Worm (Caenorhabditis elegans) whole organism, L4 larva: ENCODE data around the gene F12E12.6.

Experiments used
- F49E8.2 ChIP-seq: sonication (generic microtip); optimal IDR thresholded peaks from 2 replicates; lab custom pipeline; 2016; ENCODE audit warnings: missing compliant biosample characterization, mild to moderate bottlenecking, missing genetic modification characterization, borderline replicate concordance
- T26A8.4 ChIP-seq: fragments of 200-800 bp; sonication (Bioruptor generic); IDR thresholded peaks from 2 replicates; pipeline ENCODE4 v1.3.6; 2022; ENCODE audit warnings: missing genetic modification characterization, missing compliant biosample characterization
- Y75B8A.6 ChIP-seq: fragments of 200-800 bp; sonication (Bioruptor generic); IDR thresholded peaks from 2 replicates; pipeline ENCODE4 v1.3.6; 2022; ENCODE audit warnings: missing genetic modification reagents, missing genetic modification characterization, missing compliant biosample characterization
- aha-1 ChIP-seq: fragments of 150-350 bp; peaks from one replicate; lab custom pipeline; 2014; ENCODE audit warnings: missing biosample characterization, missing genetic modification characterization
- ama-1 ChIP-seq: fragments of 150-350 bp; optimal IDR thresholded peaks from 2 replicates; lab custom pipeline; 2014; ENCODE audit warnings: inconsistent platforms, mixed read lengths
- attf-4 ChIP-seq: sonication (generic microtip); optimal IDR thresholded peaks from 3 replicates; lab custom pipeline; 2017; ENCODE audit warnings: missing biosample characterization, missing genetic modification characterization
- ceh-82 ChIP-seq: sonication (generic microtip); optimal IDR thresholded peaks from 2 replicates; lab custom pipeline; 2017; ENCODE audit warnings: missing biosample characterization, missing genetic modification characterization
- daf-19 ChIP-seq: fragments of 200-800 bp; sonication (Bioruptor generic); conservative IDR thresholded peaks from 2 replicates; pipeline ENCODE4 v1.3.6; 2022; ENCODE audit warnings: missing genetic modification characterization, missing compliant biosample characterization
- dmd-9 ChIP-seq: fragments of 200-800 bp; sonication (Bioruptor generic); IDR thresholded peaks from 2 replicates; pipeline ENCODE4 v1.3.6; 2022; ENCODE audit warnings: missing genetic modification reagents, missing genetic modification characterization, missing compliant biosample characterization
- dpl-1 ChIP-seq: fragments of 150-350 bp; optimal IDR thresholded peaks from 2 replicates; lab custom pipeline; 2014; ENCODE audit warnings: missing biosample characterization, missing genetic modification reagents, missing genetic modification characterization
- fos-1 ChIP-seq: fragments of 150-350 bp; optimal IDR thresholded peaks from 2 replicates; lab custom pipeline; 2014; ENCODE audit warnings: missing biosample characterization, missing genetic modification characterization
- gei-8 ChIP-seq: fragments of 200-800 bp; sonication (Bioruptor generic); optimal IDR thresholded peaks from 2 replicates; lab custom pipeline; 2018; ENCODE audit warnings: mild to moderate bottlenecking, missing genetic modification characterization, missing compliant biosample characterization
- hlh-11 ChIP-seq: fragments of 200-800 bp; sonication (Bioruptor generic); optimal IDR thresholded peaks from 2 replicates; lab custom pipeline; 2018; ENCODE audit warnings: mild to moderate bottlenecking, missing genetic modification characterization, missing compliant biosample characterization
- madf-9 ChIP-seq: fragments of 200-800 bp; sonication (Bioruptor generic); conservative IDR thresholded peaks from 2 replicates; pipeline ENCODE4 v1.3.6; 2022; ENCODE audit warnings: missing genetic modification reagents, missing genetic modification characterization, missing compliant biosample characterization
- mep-1 ChIP-seq: fragments of 150-350 bp; sonication (generic microtip); optimal IDR thresholded peaks from 3 replicates; lab custom pipeline; 2014; ENCODE audit warnings: missing biosample characterization, missing genetic modification characterization
- mes-2 ChIP-seq: sonication (generic microtip); optimal IDR thresholded peaks from 2 replicates; lab custom pipeline; 2016; ENCODE audit warnings: missing genotype, mild to moderate bottlenecking, missing genetic modification characterization, missing compliant biosample characterization; ENCODE audit not compliant: poor library complexity, severe bottlenecking
- nhr-10 ChIP-seq: fragments of 150-350 bp; optimal IDR thresholded peaks from 2 replicates; lab custom pipeline; 2014; ENCODE audit warnings: missing biosample characterization, missing genetic modification characterization
- nhr-102 ChIP-seq: sonication (generic microtip); optimal IDR thresholded peaks from 2 replicates; lab custom pipeline; 2016; ENCODE audit warnings: mild to moderate bottlenecking, missing genetic modification characterization, moderate library complexity, missing compliant biosample characterization
- nhr-237 ChIP-seq: sonication (generic microtip); optimal IDR thresholded peaks from 2 replicates; lab custom pipeline; 2017; ENCODE audit warnings: missing biosample characterization, missing genetic modification characterization
- nhr-42 ChIP-seq: fragments of 200-800 bp; sonication (Bioruptor generic); IDR thresholded peaks from 2 replicates; pipeline ENCODE4 v1.3.6; 2022; ENCODE audit warnings: missing genetic modification characterization, missing compliant biosample characterization
- nhr-48 ChIP-seq: sonication (generic microtip); optimal IDR thresholded peaks from 2 replicates; lab custom pipeline; 2016; ENCODE audit warnings: mild to moderate bottlenecking, missing genetic modification characterization, missing compliant biosample characterization
- pqm-1 ChIP-seq: sonication (generic microtip); optimal IDR thresholded peaks from 2 replicates; lab custom pipeline; 2017; ENCODE audit warnings: missing biosample characterization, missing genetic modification characterization
- rbr-2 ChIP-seq: sonication (generic microtip); optimal IDR thresholded peaks from 2 replicates; lab custom pipeline; 2016; ENCODE audit warnings: missing genotype, missing genetic modification characterization, missing compliant biosample characterization
- sdz-12 ChIP-seq: fragments of 200-800 bp; sonication (Bioruptor generic); optimal IDR thresholded peaks from 2 replicates; lab custom pipeline; 2018; ENCODE audit warnings: mild to moderate bottlenecking, missing genetic modification characterization, missing compliant biosample characterization
- skn-1 ChIP-seq: fragments of 150-350 bp; optimal IDR thresholded peaks from 2 replicates; lab custom pipeline; 2014; ENCODE audit warnings: missing biosample characterization, missing genetic modification characterization
- snpc-4 ChIP-seq: fragments of 150-350 bp; optimal IDR thresholded peaks from 2 replicates; lab custom pipeline; 2014; ENCODE audit warnings: missing biosample characterization, missing genetic modification characterization
- spr-3 ChIP-seq: fragments of 200-800 bp; sonication (Bioruptor generic); optimal IDR thresholded peaks from 2 replicates; lab custom pipeline; 2018; ENCODE audit warnings: mild to moderate bottlenecking, missing genetic modification characterization, missing compliant biosample characterization
- unc-62 ChIP-seq, 3 experiments: fragments of 150-350 bp in 1 of 3; sonication (generic microtip); optimal IDR thresholded peaks in 2 of 3; peaks in 1 of 3; 1 replicate in 1 of 3; 2 replicates in 2 of 3; lab custom pipeline; 2014 to 2017; ENCODE audit warnings: missing biosample characterization in 3 of 3, missing genetic modification characterization in 3 of 3, missing genetic modification reagents in 3 of 3, missing genotype in 1 of 3
- zip-11 ChIP-seq: fragments of 200-800 bp; sonication (Bioruptor generic); IDR thresholded peaks from 2 replicates; pipeline ENCODE4 v1.3.6; 2022; ENCODE audit warnings: missing genetic modification characterization, missing compliant biosample characterization
- ztf-7 ChIP-seq: fragments of 150-350 bp; optimal IDR thresholded peaks from 2 replicates; lab custom pipeline; 2014; ENCODE audit warnings: missing biosample characterization, missing genetic modification characterization

Gene F12E12.6

DNA sequence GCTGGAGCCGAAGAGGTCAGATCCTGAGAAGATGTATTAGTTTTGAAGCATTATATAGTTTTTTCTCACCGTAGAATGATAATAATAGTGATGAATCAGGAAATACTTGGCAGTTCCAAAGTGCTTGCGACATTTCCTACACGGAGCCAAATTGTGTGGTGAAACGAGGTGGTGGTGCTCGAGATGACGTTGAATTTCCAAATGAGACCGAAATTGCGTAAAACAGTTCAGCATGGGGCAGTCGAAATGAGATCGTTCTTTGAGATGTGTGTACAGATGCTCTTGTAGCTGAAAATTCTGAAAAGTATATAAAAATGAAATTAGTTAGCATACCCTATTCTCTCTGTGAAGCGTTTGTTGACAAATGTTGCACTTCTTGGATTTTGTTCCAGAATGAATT, 8.7 kb downstream of the F12E12.6 start, which contains the start of gene C46E10.8:
C46E10.8 (minus strand) TSS at position 101 of the 400 bp plus-strand sequence.
- TF ChIP-seq unc-62 (GFP tag; optimal IDR thresholded peaks at IDR 0.05 in 1 of 2; lab: Kevin White, UChicago): peak in 1 of 2 experiments; percentile 28
- TF ChIP-seq unc-62 (tag; optimal IDR thresholded peaks at IDR 0.05; lab: Kevin White, UChicago): no peak
- TF ChIP-seq nhr-237: no peak
- TF ChIP-seq fos-1 (tag; lab: Kevin White, UChicago): no peak

DNA sequence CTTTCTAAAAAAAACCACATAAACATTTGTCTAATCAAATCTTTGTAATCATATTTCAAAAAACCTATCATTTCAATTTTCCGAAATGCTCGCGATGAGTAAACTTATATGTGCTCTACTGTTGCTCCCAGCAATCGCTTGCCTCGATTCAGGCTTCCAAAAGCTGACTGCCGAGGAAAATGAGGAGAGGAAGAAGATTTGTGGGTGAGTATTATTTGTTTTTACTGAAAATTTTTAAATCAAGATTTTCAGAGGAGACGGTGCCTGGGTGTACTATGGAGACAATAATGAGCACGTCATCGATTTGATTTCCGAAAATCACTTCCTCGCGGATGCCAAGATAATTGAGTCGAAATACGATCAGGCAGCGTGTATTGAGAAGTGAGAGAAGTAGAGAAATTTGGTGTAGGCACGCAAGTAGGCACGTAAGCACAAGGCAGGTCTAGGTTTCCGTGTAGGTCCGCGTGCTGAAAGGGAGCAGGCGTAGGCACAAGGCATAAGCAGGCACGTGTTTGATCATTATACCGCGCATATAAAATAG, 12.5 kb downstream of the F12E12.6 start, which contains the start of gene C46E10.1:
C46E10.1 (plus strand) TSS at position 51 of the 541 bp plus-strand sequence.
- TF ChIP-seq nhr-10 (tag; lab: Kevin White, UChicago) (no peak), aha-1 (tag; lab: Kevin White, UChicago) (peak; percentile 90)

DNA sequence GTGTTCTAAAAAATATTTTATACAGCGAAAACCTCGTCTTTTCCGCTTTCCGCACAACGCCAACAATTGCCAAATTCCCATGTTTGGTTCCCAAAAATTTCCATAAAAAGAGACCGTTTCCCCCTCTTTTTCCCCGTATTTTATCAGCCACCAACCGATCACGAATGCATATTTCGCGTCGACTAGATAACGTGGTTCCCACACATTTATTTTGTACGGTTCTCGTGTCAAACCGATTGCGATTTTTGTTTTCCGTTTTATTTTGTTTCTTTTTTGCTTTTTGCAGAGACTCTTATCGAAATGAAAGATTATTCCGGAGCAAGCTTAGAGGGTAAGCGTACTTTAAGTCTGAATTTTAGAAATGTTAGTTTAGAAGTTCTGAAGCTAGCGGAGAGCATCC, 15.7 kb downstream of the F12E12.6 start, which contains the start of gene C46E10.3:
C46E10.3 (plus strand) TSS at position 301 of the 400 bp plus-strand sequence.
- no peak for TF ChIP-seq skn-1 (tag; lab: Kevin White, UChicago)
- no peak for TF ChIP-seq attf-4 (tag; lab: Kevin White, UChicago)
- TF ChIP-seq nhr-42 (GFP tag; lab: Robert Waterston, UW): no peak
- TF ChIP-seq ama-1 (lab: Kevin White, UChicago): no peak
- no peak for TF ChIP-seq rbr-2
- TF ChIP-seq daf-19: no peak
- no peak for TF ChIP-seq F49E8.2
- TF ChIP-seq nhr-48: no peak

DNA sequence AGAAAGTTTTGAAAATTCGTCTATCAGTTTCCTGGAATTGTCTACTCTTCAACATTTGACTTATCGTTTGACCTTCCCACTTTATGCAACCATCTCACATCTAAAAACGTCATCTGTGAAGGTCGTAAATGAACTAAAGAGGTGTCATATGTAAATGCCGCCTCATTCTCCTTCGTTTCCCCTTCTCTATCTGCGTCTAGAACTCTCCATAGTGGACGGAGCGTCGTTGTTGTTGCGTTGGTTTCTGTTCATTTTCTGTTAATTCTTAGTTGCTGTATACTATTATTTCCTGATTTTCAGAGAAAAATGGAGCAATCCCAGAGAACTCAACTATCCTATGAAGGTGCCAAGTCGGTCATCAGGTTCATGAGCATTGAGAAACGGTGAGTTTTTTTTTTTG, 19.8 kb downstream of the F12E12.6 start, which contains the start of gene fbxc-52:
fbxc-52 (plus strand) TSS at position 301 of the 400 bp plus-strand sequence.
- TF ChIP-seq mes-2 (tag; lab: Kevin White, UChicago) (no peak), T26A8.4 (GFP tag; lab: Robert Waterston, UW) (no peak)

DNA sequence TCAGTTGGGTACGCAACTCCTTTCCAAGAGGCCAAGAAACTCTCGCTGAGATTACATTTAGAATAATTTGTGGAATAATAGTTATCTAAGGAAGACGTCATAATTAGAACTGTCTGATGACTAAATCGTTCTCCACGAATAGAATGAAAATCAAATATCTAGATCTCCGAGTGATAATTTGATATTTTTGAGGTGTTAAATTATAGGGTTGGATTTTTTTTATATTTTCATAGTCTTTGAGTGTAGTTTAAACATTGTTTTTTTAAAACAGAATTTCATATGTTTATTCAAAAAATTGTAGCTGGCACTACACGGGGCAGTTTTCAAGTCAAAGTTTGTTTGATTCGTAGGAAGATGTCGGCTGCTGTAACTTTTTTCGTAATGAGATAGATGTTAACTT, 20.3 kb downstream of the F12E12.6 start, which contains the start of gene srh-99:
srh-99 (minus strand) TSS at position 101 of the 400 bp plus-strand sequence.
- TF ChIP-seq skn-1 (tag; lab: Kevin White, UChicago): no peak
- TF ChIP-seq ama-1 (lab: Kevin White, UChicago): no peak
- no peak for TF ChIP-seq sdz-12 (GFP tag; lab: Kevin White, UChicago)
- no peak for TF ChIP-seq gei-8
- no peak for TF ChIP-seq hlh-11 (tag; lab: Kevin White, UChicago)
- no peak for TF ChIP-seq ztf-7
- no peak for TF ChIP-seq dmd-9 (GFP tag; lab: Robert Waterston, UW)
- TF ChIP-seq mep-1 (tag; lab: Kevin White, UChicago): no peak
- TF ChIP-seq Y75B8A.6 (GFP tag; lab: Robert Waterston, UW): no peak
- TF ChIP-seq dpl-1 (GFP tag; lab: Kevin White, UChicago): no peak
- TF ChIP-seq nhr-102: no peak
- TF ChIP-seq madf-9 (GFP tag; lab: Robert Waterston, UW): no peak
- no peak for TF ChIP-seq daf-19
- TF ChIP-seq spr-3 (GFP tag; lab: Kevin White, UChicago): no peak
- TF ChIP-seq, all 104 proteins: peak for 0

DNA sequence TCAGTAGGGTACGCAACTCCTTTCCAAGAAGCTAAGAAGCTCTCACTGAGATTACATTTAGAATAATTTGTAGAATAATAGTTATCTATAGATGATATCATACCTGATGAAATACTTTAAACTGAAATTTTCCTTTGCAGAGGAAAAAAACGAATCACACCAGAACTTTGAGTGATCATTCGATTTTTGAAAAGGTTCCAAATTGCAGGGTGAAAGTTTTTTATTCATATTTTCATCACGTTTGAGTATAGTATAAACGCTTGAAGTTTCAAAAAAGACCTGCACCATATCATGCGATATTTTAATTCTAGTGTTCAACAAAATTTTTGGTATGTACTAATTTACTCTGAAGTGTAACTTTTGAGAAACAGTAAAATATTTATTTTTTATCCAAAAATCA, 22.1 kb downstream of the F12E12.6 start, which contains the start of gene srh-100:
srh-100 (minus strand) TSS at position 101 of the 400 bp plus-strand sequence.
- TF ChIP-seq zip-11 (GFP tag; lab: Robert Waterston, UW): no peak
- TF ChIP-seq nhr-237: no peak
- TF ChIP-seq ceh-82 (tag; lab: Kevin White, UChicago): no peak
- TF ChIP-seq T26A8.4 (GFP tag; lab: Robert Waterston, UW): no peak
- TF ChIP-seq snpc-4 (tag; lab: Kevin White, UChicago): no peak
- TF ChIP-seq mes-2 (tag; lab: Kevin White, UChicago): no peak
- TF ChIP-seq pqm-1 (tag; lab: Kevin White, UChicago): no peak
